Worm (Caenorhabditis elegans): ENCODE data around the gene T02H6.5.

ce11 chrII:689749-690148, 4.8 kb downstream of the T02H6.5 start, which contains the start of gene T02H6.4:
- TF ChIP-seq klf-2 (GFP tag; conservative IDR thresholded peaks at IDR 0.05) (no peak), ref-1 (GFP tag; conservative IDR thresholded peaks at IDR 0.05) (no peak), flt-1 (GFP tag; IDR thresholded peaks at IDR 0.05) (no peak), med-1 (GFP tag; optimal IDR thresholded peaks at IDR 0.05; ENCODE audit: insufficient read depth) (no peak)
